Worm (Caenorhabditis elegans) whole organism, L4 larva: ENCODE results near the gene atgp-1.

ENCODE experiments used
- D1046.2 ChIP-seq: fragments of 200-800 bp; sonication (Bioruptor generic); IDR thresholded peaks from 2 replicates; pipeline ENCODE4 v1.3.6; 2022; ENCODE audit warnings: missing genetic modification characterization, missing compliant biosample characterization
- F10B5.3 ChIP-seq: sonication (generic microtip); optimal IDR thresholded peaks from 2 replicates; lab custom pipeline; 2016; ENCODE audit warnings: mild to moderate bottlenecking, missing genetic modification characterization, missing compliant biosample characterization
- F49E8.2 ChIP-seq: sonication (generic microtip); optimal IDR thresholded peaks from 2 replicates; lab custom pipeline; 2016; ENCODE audit warnings: missing compliant biosample characterization, mild to moderate bottlenecking, missing genetic modification characterization, borderline replicate concordance
- Y48G9A.11 ChIP-seq: fragments of 200-800 bp; sonication (Bioruptor generic); IDR thresholded peaks from 2 replicates; pipeline ENCODE4 v1.3.6; 2022; ENCODE audit warnings: missing genetic modification reagents, missing genetic modification characterization, missing compliant biosample characterization
- Y5F2A.4 ChIP-seq: fragments of 200-800 bp; sonication (Bioruptor generic); optimal IDR thresholded peaks from 2 replicates; lab custom pipeline; 2018; ENCODE audit warnings: mild to moderate bottlenecking, missing genetic modification characterization, missing compliant biosample characterization
- Y75B8A.6 ChIP-seq: fragments of 200-800 bp; sonication (Bioruptor generic); IDR thresholded peaks from 2 replicates; pipeline ENCODE4 v1.3.6; 2022; ENCODE audit warnings: missing genetic modification reagents, missing genetic modification characterization, missing compliant biosample characterization
- ZK337.2 ChIP-seq: fragments of 200-800 bp; sonication (Bioruptor generic); IDR thresholded peaks from 2 replicates; pipeline ENCODE4 v1.3.6; 2022; ENCODE audit warnings: missing genetic modification reagents, missing genetic modification characterization, missing compliant biosample characterization
- aha-1 ChIP-seq: fragments of 150-350 bp; peaks from one replicate; lab custom pipeline; 2014; ENCODE audit warnings: missing biosample characterization, missing genetic modification characterization
- arid-1 ChIP-seq: fragments of 200-800 bp; sonication (Bioruptor generic); conservative IDR thresholded peaks from 2 replicates; pipeline ENCODE4 v1.3.6; 2022; ENCODE audit warnings: missing genetic modification reagents, missing genetic modification characterization, missing compliant biosample characterization
- attf-4 ChIP-seq: sonication (generic microtip); optimal IDR thresholded peaks from 3 replicates; lab custom pipeline; 2017; ENCODE audit warnings: missing biosample characterization, missing genetic modification characterization
- ceh-20 ChIP-seq: fragments of 200-800 bp; sonication (Bioruptor generic); IDR thresholded peaks from 2 replicates; pipeline ENCODE4 v1.3.6; 2022; ENCODE audit warnings: missing genetic modification reagents, missing genetic modification characterization, missing compliant biosample characterization
- ceh-28 ChIP-seq: fragments of 150-350 bp; optimal IDR thresholded peaks from 2 replicates; lab custom pipeline; 2014; ENCODE audit warnings: missing biosample characterization, missing genetic modification reagents, missing genetic modification characterization
- ceh-32 ChIP-seq: sonication (generic microtip); optimal IDR thresholded peaks from 2 replicates; lab custom pipeline; 2016; ENCODE audit warnings: mild to moderate bottlenecking, missing genetic modification characterization, missing compliant biosample characterization; ENCODE audit not compliant: poor library complexity
- ceh-62 ChIP-seq: sonication (generic microtip); optimal IDR thresholded peaks from 2 replicates; lab custom pipeline; 2017; ENCODE audit warnings: missing biosample characterization, missing genetic modification characterization
- ces-1 ChIP-seq: fragments of 150-350 bp; sonication (generic microtip); optimal IDR thresholded peaks from 4 replicates; lab custom pipeline; 2014; ENCODE audit warnings: missing biosample characterization, missing genetic modification reagents, missing genetic modification characterization
- daf-12 ChIP-seq: fragments of 150-350 bp; optimal IDR thresholded peaks from 2 replicates; lab custom pipeline; 2014; ENCODE audit warnings: missing biosample characterization, missing genetic modification reagents, missing genetic modification characterization
- daf-16 ChIP-seq, 3 experiments: sonication (generic microtip); optimal IDR thresholded peaks; 2 replicates each; lab custom pipeline; 2016 to 2017; ENCODE audit warnings: missing genetic modification characterization in 3 of 3, missing genetic modification reagents in 3 of 3, mild to moderate bottlenecking in 2 of 3, missing compliant biosample characterization in 2 of 3, missing biosample characterization in 1 of 3, moderate library complexity in 1 of 3
- duxl-1 ChIP-seq: sonication (generic microtip); optimal IDR thresholded peaks from 2 replicates; lab custom pipeline; 2016; ENCODE audit warnings: mild to moderate bottlenecking, missing genetic modification characterization, moderate library complexity, missing compliant biosample characterization; ENCODE audit not compliant: poor library complexity
- dve-1 ChIP-seq: sonication (generic microtip); optimal IDR thresholded peaks from 2 replicates; lab custom pipeline; 2017; ENCODE audit warnings: antibody characterized with exemption, mild to moderate bottlenecking, missing genetic modification characterization, missing compliant biosample characterization; ENCODE audit not compliant: insufficient read depth
- egl-43 ChIP-seq: fragments of 200-800 bp; sonication (Bioruptor generic); IDR thresholded peaks from 2 replicates; pipeline ENCODE4 v1.3.6; 2022; ENCODE audit warnings: missing genetic modification reagents, missing genetic modification characterization, missing compliant biosample characterization
- gei-8 ChIP-seq: fragments of 200-800 bp; sonication (Bioruptor generic); optimal IDR thresholded peaks from 2 replicates; lab custom pipeline; 2018; ENCODE audit warnings: mild to moderate bottlenecking, missing genetic modification characterization, missing compliant biosample characterization
- hif-1 ChIP-seq, 2 experiments: sonication (generic microtip); optimal IDR thresholded peaks; 2 replicates each; lab custom pipeline; 2016 to 2017; ENCODE audit warnings: missing compliant biosample characterization in 2 of 2, missing genetic modification characterization in 2 of 2, missing genetic modification reagents in 2 of 2, missing genotype in 2 of 2, mild to moderate bottlenecking in 1 of 2
- hlh-11 ChIP-seq: fragments of 200-800 bp; sonication (Bioruptor generic); optimal IDR thresholded peaks from 2 replicates; lab custom pipeline; 2018; ENCODE audit warnings: mild to moderate bottlenecking, missing genetic modification characterization, missing compliant biosample characterization
- hmg-1.1 ChIP-seq: fragments of 200-800 bp; sonication (Bioruptor generic); IDR thresholded peaks from 2 replicates; pipeline ENCODE4 v1.3.6; 2022; ENCODE audit warnings: missing genetic modification reagents, missing genetic modification characterization, missing compliant biosample characterization
- lin-15B ChIP-seq: fragments of 150-350 bp; sonication (generic microtip); optimal IDR thresholded peaks from 3 replicates; lab custom pipeline; 2014; ENCODE audit warnings: missing biosample characterization, missing genetic modification characterization
- madf-9 ChIP-seq: fragments of 200-800 bp; sonication (Bioruptor generic); conservative IDR thresholded peaks from 2 replicates; pipeline ENCODE4 v1.3.6; 2022; ENCODE audit warnings: missing genetic modification reagents, missing genetic modification characterization, missing compliant biosample characterization
- mxl-3 ChIP-seq: fragments of 200-800 bp; sonication (Bioruptor generic); optimal IDR thresholded peaks from 2 replicates; lab custom pipeline; 2018; ENCODE audit warnings: mild to moderate bottlenecking, missing genetic modification characterization, missing compliant biosample characterization
- nhr-10 ChIP-seq: fragments of 150-350 bp; optimal IDR thresholded peaks from 2 replicates; lab custom pipeline; 2014; ENCODE audit warnings: missing biosample characterization, missing genetic modification characterization
- nhr-11 ChIP-seq: fragments of 150-350 bp; optimal IDR thresholded peaks from 2 replicates; lab custom pipeline; 2014; ENCODE audit warnings: missing biosample characterization, missing genetic modification characterization
- nhr-25 ChIP-seq: sonication (generic microtip); optimal IDR thresholded peaks from 2 replicates; lab custom pipeline; 2017; ENCODE audit warnings: missing genetic modification characterization, mild to moderate bottlenecking, missing compliant biosample characterization, antibody characterized with exemption, moderate library complexity, borderline replicate concordance; ENCODE audit not compliant: insufficient read depth
- nhr-28 ChIP-seq: fragments of 150-350 bp; optimal IDR thresholded peaks from 2 replicates; lab custom pipeline; 2014; ENCODE audit warnings: missing biosample characterization, missing genetic modification characterization
- nhr-41 ChIP-seq: fragments of 200-800 bp; sonication (Bioruptor generic); IDR thresholded peaks from 2 replicates; pipeline ENCODE4 v1.3.6; 2022; ENCODE audit warnings: missing genetic modification reagents, missing genetic modification characterization, missing compliant biosample characterization
- nhr-48 ChIP-seq: sonication (generic microtip); optimal IDR thresholded peaks from 2 replicates; lab custom pipeline; 2016; ENCODE audit warnings: mild to moderate bottlenecking, missing genetic modification characterization, missing compliant biosample characterization
- pha-4 ChIP-seq, 2 experiments: fragments of 150-350 bp in 1 of 2; fragments of 200-800 bp in 1 of 2; sonication (Bioruptor generic) in 1 of 2; IDR thresholded peaks in 1 of 2; optimal IDR thresholded peaks in 1 of 2; 2 replicates each; pipeline versions ENCODE4 v1.3.6 to Lab custom; 2014 to 2022; ENCODE audit warnings: missing genetic modification characterization in 2 of 2, missing genetic modification reagents in 2 of 2, missing biosample characterization in 1 of 2, missing compliant biosample characterization in 1 of 2
- saeg-2 ChIP-seq: fragments of 200-800 bp; sonication (Bioruptor generic); IDR thresholded peaks from 2 replicates; pipeline ENCODE4 v1.3.6; 2022; ENCODE audit warnings: missing genetic modification reagents, missing genetic modification characterization, missing compliant biosample characterization
- set-16 ChIP-seq: fragments of 200-800 bp; sonication (Bioruptor generic); IDR thresholded peaks from 2 replicates; pipeline ENCODE4 v1.3.6; 2022; ENCODE audit warnings: missing genetic modification reagents, missing genetic modification characterization, missing compliant biosample characterization
- skn-1 ChIP-seq: fragments of 150-350 bp; optimal IDR thresholded peaks from 2 replicates; lab custom pipeline; 2014; ENCODE audit warnings: missing biosample characterization, missing genetic modification characterization
- snpc-4 ChIP-seq: fragments of 150-350 bp; optimal IDR thresholded peaks from 2 replicates; lab custom pipeline; 2014; ENCODE audit warnings: missing biosample characterization, missing genetic modification characterization
- spr-1 ChIP-seq: sonication (generic microtip); optimal IDR thresholded peaks from 2 replicates; lab custom pipeline; 2016; ENCODE audit warnings: mild to moderate bottlenecking, missing genetic modification characterization, missing compliant biosample characterization
- spr-3 ChIP-seq: fragments of 200-800 bp; sonication (Bioruptor generic); optimal IDR thresholded peaks from 2 replicates; lab custom pipeline; 2018; ENCODE audit warnings: mild to moderate bottlenecking, missing genetic modification characterization, missing compliant biosample characterization
- tag-97 ChIP-seq: fragments of 200-800 bp; sonication (Bioruptor generic); IDR thresholded peaks from 2 replicates; pipeline ENCODE4 v1.3.6; 2022; ENCODE audit warnings: missing genetic modification characterization, missing compliant biosample characterization
- zip-11 ChIP-seq: fragments of 200-800 bp; sonication (Bioruptor generic); IDR thresholded peaks from 2 replicates; pipeline ENCODE4 v1.3.6; 2022; ENCODE audit warnings: missing genetic modification characterization, missing compliant biosample characterization

The atgp-1 gene

DNA sequence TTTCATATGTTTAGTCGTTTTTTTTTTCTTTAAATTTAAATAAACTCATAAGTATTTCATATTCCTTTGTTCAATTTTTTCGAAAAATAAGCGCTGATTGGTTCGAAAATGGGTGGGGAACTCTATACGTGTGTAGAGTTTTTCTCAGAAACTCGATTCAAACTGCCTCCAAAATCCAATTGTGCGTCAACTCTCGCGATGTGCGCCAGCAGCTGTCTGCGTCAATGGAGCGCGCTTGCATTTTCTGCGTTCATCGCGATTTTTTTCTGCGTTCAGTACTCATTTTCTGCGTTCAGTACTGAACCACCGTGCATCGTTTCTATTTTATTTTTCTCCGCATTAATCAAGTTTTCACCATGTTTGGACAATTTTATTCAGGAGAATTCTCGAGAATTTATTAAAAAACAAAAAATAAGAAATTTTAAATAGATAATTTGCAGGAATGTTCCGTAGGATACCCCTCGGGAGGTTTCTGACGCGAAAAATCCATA, 19.4 kb upstream of the atgp-1 start, which contains the start of gene eelo-2 (continued):
- TF ChIP-seq mxl-3 (GFP tag; lab: Kevin White, UChicago), result peak; percentile 88
- peak; percentile 78 for TF ChIP-seq Y5F2A.4 (GFP tag; lab: Kevin White, UChicago)
- peak; percentile 91 for TF ChIP-seq nhr-28 (tag; lab: Kevin White, UChicago)
- TF ChIP-seq snpc-4, result peak; percentile 34
- TF ChIP-seq F49E8.2 (tag; lab: Kevin White, UChicago), result peak; percentile 96
- peak; percentile 96 for TF ChIP-seq ceh-20 (GFP tag; lab: Robert Waterston, UW)
- TF ChIP-seq spr-1, result peak; percentile 96
- TF ChIP-seq egl-43, result peak; percentile 90
- no peak for TF ChIP-seq ceh-28 (tag; lab: Kevin White, UChicago)
- peak; percentile 74 to 91 for TF ChIP-seq hif-1 (tag; optimal IDR thresholded peaks at IDR 0.05; lab: Kevin White, UChicago)
- TF ChIP-seq nhr-11, result peak; percentile 97
- peak; percentile 92 for TF ChIP-seq madf-9
- TF ChIP-seq nhr-41 (GFP tag; lab: Robert Waterston, UW), result peak; percentile 90
- no peak for TF ChIP-seq attf-4
- TF ChIP-seq ceh-62 (tag; lab: Kevin White, UChicago), result peak; percentile 14
- no peak for TF ChIP-seq skn-1 (tag; lab: Kevin White, UChicago)
- peak; percentile 90 for TF ChIP-seq Y75B8A.6 (GFP tag; lab: Robert Waterston, UW)
- no peak for TF ChIP-seq zip-11 (GFP tag; lab: Robert Waterston, UW)
- TF ChIP-seq saeg-2 (GFP tag; lab: Robert Waterston, UW), result peak; percentile 94
- peak; percentile 97 for TF ChIP-seq hmg-1.1 (GFP tag; lab: Robert Waterston, UW)

DNA sequence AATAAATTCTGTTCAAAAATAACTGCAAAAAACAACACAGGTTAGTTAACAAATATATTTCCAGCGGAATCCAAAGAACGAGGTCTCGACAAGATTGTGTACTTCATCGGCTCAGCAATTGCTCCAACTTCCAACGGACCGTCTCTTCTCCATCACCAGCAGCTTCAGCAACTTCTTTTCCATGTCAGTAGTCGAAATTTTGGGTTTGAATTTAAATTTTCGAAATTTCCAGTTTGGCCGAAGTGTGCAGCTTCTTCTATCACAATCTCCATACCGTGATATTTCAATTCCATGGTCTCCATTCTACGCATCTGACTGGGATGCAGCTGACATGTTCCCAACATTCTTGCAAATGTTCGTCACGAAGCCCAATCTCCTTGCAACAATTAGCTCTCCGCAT, 15.7 kb upstream of the atgp-1 start:
- peak; percentile 99 for TF ChIP-seq aha-1 (tag; lab: Kevin White, UChicago)
- no peak for TF ChIP-seq ZK337.2 (GFP tag; lab: Robert Waterston, UW)

DNA sequence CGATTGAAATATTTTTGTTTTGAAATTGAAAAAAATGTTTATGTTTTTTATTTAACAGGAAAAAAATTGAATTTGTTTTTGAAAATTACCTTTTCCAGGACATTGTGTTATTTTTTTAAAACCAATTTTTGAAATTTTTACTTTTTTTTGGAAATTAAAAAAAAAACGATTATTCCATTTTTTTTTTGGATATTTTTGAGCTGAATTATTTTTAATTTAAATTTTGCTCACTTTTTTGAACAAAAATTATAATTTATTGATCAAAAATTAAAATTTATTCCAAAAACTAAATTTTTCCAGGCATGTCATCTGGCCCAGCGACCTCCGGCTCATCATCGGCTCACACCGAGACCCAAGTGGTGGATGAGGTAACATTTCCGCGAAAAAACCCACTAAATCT, 14.1 kb upstream of the atgp-1 start, which contains the start of gene gtf-2E1:
Gene gtf-2E1 (plus strand): TSS at position 301 of the 400 bp plus-strand sequence.
- TF ChIP-seq gei-8 (GFP tag; lab: Kevin White, UChicago), result no peak
- TF ChIP-seq dve-1 (tag; lab: Kevin White, UChicago), result no peak
- TF ChIP-seq arid-1 (GFP tag; lab: Robert Waterston, UW), result no peak
- no peak for TF ChIP-seq lin-15B (tag; lab: Kevin White, UChicago)
- TF ChIP-seq nhr-48 (tag; lab: Kevin White, UChicago), result no peak
- no peak for TF ChIP-seq ces-1 (GFP tag; lab: Kevin White, UChicago)
- TF ChIP-seq F10B5.3 (tag; lab: Kevin White, UChicago), result no peak
- TF ChIP-seq nhr-25, result no peak
- TF ChIP-seq nhr-10 (tag; lab: Kevin White, UChicago), result no peak
- no peak for TF ChIP-seq spr-1
- TF ChIP-seq D1046.2, result no peak

DNA sequence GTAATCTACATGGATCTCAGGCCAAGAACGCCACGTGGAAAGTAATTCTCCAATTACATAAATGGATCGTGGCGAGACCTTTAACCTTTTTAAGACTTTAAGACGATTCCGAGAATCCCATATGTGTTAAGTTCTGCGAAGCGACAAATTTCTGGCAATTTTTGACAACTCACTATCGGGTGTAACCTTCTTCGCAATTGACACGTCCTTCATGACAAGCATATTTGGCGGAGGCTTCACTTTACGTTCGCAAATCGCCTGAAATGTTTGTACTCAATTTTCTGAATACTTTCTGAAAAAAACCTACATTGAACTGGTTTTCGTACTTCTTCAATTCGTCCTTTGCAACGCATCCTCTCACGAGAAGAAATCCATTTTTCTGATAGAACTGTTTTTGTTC, 10.3 kb upstream of the atgp-1 start:
- TF ChIP-seq nhr-10 (tag; lab: Kevin White, UChicago) (no peak), aha-1 (tag; lab: Kevin White, UChicago) (peak; percentile 63)

DNA sequence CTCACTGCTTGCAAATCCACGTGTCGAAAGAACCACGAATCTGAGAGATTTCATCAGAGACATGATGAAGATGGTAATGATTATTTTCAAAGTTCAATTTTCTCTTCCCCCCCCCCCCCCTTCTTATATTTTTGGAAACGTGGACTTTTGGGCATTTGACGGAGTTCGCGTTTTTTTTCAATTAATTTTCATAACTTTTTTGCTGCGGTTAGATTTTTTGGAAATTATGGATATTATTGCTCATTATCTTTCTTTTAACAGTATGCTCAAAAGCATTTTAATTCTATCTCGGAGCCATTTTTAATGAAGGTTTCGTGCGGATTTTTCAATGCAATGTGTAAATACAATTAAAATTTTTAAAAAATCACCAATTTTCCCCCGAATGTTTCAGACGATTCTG, 9.8 kb upstream of the atgp-1 start, which contains the start of gene phyh-1:
Gene phyh-1 (minus strand): TSS at position 101 of the 400 bp plus-strand sequence.
- no peak for TF ChIP-seq set-16 (GFP tag; lab: Robert Waterston, UW)
- TF ChIP-seq Y48G9A.11 (GFP tag; lab: Robert Waterston, UW), result no peak
- TF ChIP-seq duxl-1 (tag; lab: Kevin White, UChicago), result no peak
- no peak for TF ChIP-seq nhr-41 (GFP tag; lab: Robert Waterston, UW)
- TF ChIP-seq spr-3 (GFP tag; lab: Kevin White, UChicago), result no peak
- TF ChIP-seq Y75B8A.6 (GFP tag; lab: Robert Waterston, UW), result no peak
- TF ChIP-seq daf-16 (GFP tag; optimal IDR thresholded peaks at IDR 0.05; lab: Kevin White, UChicago), result no peak
- TF ChIP-seq daf-16 (tag; optimal IDR thresholded peaks at IDR 0.05; lab: Kevin White, UChicago), result no peak
- no peak for TF ChIP-seq hlh-11 (tag; lab: Kevin White, UChicago)
- TF ChIP-seq pha-4 (GFP tag; IDR thresholded peaks at IDR 0.05; lab: Robert Waterston, UW), result no peak
- no peak for TF ChIP-seq pha-4 (tag; optimal IDR thresholded peaks at IDR 0.05; lab: Kevin White, UChicago)
- TF ChIP-seq arid-1 (GFP tag; lab: Robert Waterston, UW), result no peak
- no peak for TF ChIP-seq ceh-32 (tag; lab: Kevin White, UChicago)
- no peak for TF ChIP-seq ces-1 (GFP tag; lab: Kevin White, UChicago)
- TF ChIP-seq tag-97, result no peak
- TF ChIP-seq nhr-11, result no peak
- TF ChIP-seq lin-15B (tag; lab: Kevin White, UChicago), result no peak
- TF ChIP-seq daf-12, result no peak
